Fruit fly (Drosophila melanogaster) whole organism, embryonic: Measurements from ENCODE around the gene Cdc37.
A peak's percentile ranks its signal among the peaks of the same experiment; 100 is the strongest.

Source experiments
- Aef1 ChIP-seq: fragments of 200-800 bp; sonication (Bioruptor generic); IDR thresholded peaks from 3 replicates; pipeline ENCODE4 v1.3.6; 2022; ENCODE audit warnings: missing biosample characterization, missing genetic modification characterization
- Atf6 ChIP-seq: fragments of 200-800 bp; sonication (Bioruptor generic); IDR thresholded peaks from 2 replicates; pipeline ENCODE4 v1.3.6; 2022; ENCODE audit warnings: missing biosample characterization, missing genetic modification characterization
- Awh ChIP-seq: fragments of 200-800 bp; sonication (Bioruptor generic); IDR thresholded peaks from 2 replicates; pipeline ENCODE4, ENCODE4 v1.3.6; 2022; ENCODE audit warnings: missing biosample characterization, missing genetic modification characterization
- Blimp-1 ChIP-seq: fragments of 200-800 bp; sonication (Bioruptor generic); optimal IDR thresholded peaks from 3 replicates; lab custom pipeline; 2018; ENCODE audit warnings: missing biosample characterization, missing genetic modification characterization, mild to moderate bottlenecking, moderate library complexity, missing genetic modification reagents
- BtbVII ChIP-seq: fragments of 200-800 bp; sonication (Bioruptor generic); optimal IDR thresholded peaks from 3 replicates; lab custom pipeline; 2017; ENCODE audit warnings: missing biosample characterization, mild to moderate bottlenecking, missing genetic modification characterization
- Bteb2 ChIP-seq: fragments of 200-800 bp; sonication (Bioruptor generic); optimal IDR thresholded peaks from 2 replicates; lab custom pipeline; 2016; ENCODE audit warnings: missing biosample characterization, missing genetic modification characterization
- CG11247 ChIP-seq: fragments of 200-800 bp; sonication (Bioruptor generic); IDR thresholded peaks from 2 replicates; pipeline ENCODE4 v1.3.6; 2022; ENCODE audit warnings: missing biosample characterization, missing genetic modification characterization
- CG12236 ChIP-seq: fragments of 200-800 bp; sonication (Bioruptor generic); optimal IDR thresholded peaks from 2 replicates; lab custom pipeline; 2016; ENCODE audit warnings: missing biosample characterization, missing genetic modification characterization
- CG12659 ChIP-seq: fragments of 200-800 bp; sonication (Bioruptor generic); optimal IDR thresholded peaks from 3 replicates; lab custom pipeline; 2017; ENCODE audit warnings: mild to moderate bottlenecking, missing biosample characterization, missing genetic modification reagents, missing genetic modification characterization
- CG1529 ChIP-seq: fragments of 200-800 bp; sonication (Bioruptor generic); optimal IDR thresholded peaks from 3 replicates; lab custom pipeline; 2018; ENCODE audit warnings: missing biosample characterization, missing genetic modification characterization
- CG15696 ChIP-seq: fragments of 200-800 bp; sonication (Bioruptor generic); optimal IDR thresholded peaks from 2 replicates; lab custom pipeline; 2019; ENCODE audit warnings: missing biosample characterization, mild to moderate bottlenecking, missing genetic modification characterization, moderate library complexity
- CG16813 ChIP-seq: fragments of 200-800 bp; sonication (Bioruptor generic); IDR thresholded peaks from 3 replicates; pipeline ENCODE4 v1.3.6; 2022; ENCODE audit warnings: missing biosample characterization, missing genetic modification characterization; ENCODE audit not compliant: partially characterized antibody
- CG17802 ChIP-seq: fragments of 200-800 bp; sonication (Bioruptor generic); optimal IDR thresholded peaks from 2 replicates; lab custom pipeline; 2018; ENCODE audit warnings: missing biosample characterization, mild to moderate bottlenecking, missing genetic modification characterization, moderate library complexity
- CG17829 ChIP-seq: fragments of 200-800 bp; optimal IDR thresholded peaks from 2 replicates; lab custom pipeline; 2019; ENCODE audit warnings: missing biosample characterization, mild to moderate bottlenecking, missing genetic modification characterization, moderate library complexity
- CG17912 ChIP-seq: fragments of 200-800 bp; sonication (Bioruptor generic); optimal IDR thresholded peaks from 2 replicates; lab custom pipeline; 2018; ENCODE audit warnings: missing biosample characterization, mild to moderate bottlenecking, missing genetic modification characterization
- CG18476 ChIP-seq: fragments of 200-800 bp; sonication (Bioruptor generic); optimal IDR thresholded peaks from 2 replicates; lab custom pipeline; 2016; ENCODE audit warnings: missing biosample characterization, mild to moderate bottlenecking, missing genetic modification characterization
- CG3407 ChIP-seq: fragments of 200-800 bp; sonication (Bioruptor generic); optimal IDR thresholded peaks from 2 replicates; lab custom pipeline; 2018; ENCODE audit warnings: missing biosample characterization, mild to moderate bottlenecking, missing genetic modification characterization
- CG3838 ChIP-seq: fragments of 200-800 bp; sonication (Bioruptor generic); optimal IDR thresholded peaks from 3 replicates; lab custom pipeline; 2016; ENCODE audit warnings: missing biosample characterization, missing genetic modification characterization
- CG4282 ChIP-seq: fragments of 200-800 bp; sonication (Bioruptor generic); optimal IDR thresholded peaks from 2 replicates; lab custom pipeline; 2016; ENCODE audit warnings: missing biosample characterization, missing genetic modification characterization
- CG4328 ChIP-seq: fragments of 200-800 bp; sonication (Bioruptor generic); optimal IDR thresholded peaks from 3 replicates; lab custom pipeline; 2017; ENCODE audit warnings: missing biosample characterization, missing genetic modification reagents, missing genetic modification characterization
- CG4617 ChIP-seq: fragments of 200-800 bp; sonication (Bioruptor generic); optimal IDR thresholded peaks from 3 replicates; lab custom pipeline; 2016; ENCODE audit warnings: missing biosample characterization, missing genetic modification characterization, borderline replicate concordance
- CG4707 ChIP-seq: fragments of 200-800 bp; sonication (Bioruptor generic); optimal IDR thresholded peaks from 2 replicates; lab custom pipeline; 2018; ENCODE audit warnings: missing biosample characterization, mild to moderate bottlenecking, missing genetic modification characterization, moderate library complexity
- CG9797 ChIP-seq: fragments of 200-800 bp; sonication (Bioruptor generic); optimal IDR thresholded peaks from 3 replicates; lab custom pipeline; 2018; ENCODE audit warnings: missing biosample characterization, mild to moderate bottlenecking, missing genetic modification characterization
- Dfd ChIP-seq, 2 experiments: fragments of >200 bp; optimal IDR thresholded peaks; 2 replicates each; lab custom pipeline; 2017; ENCODE audit warnings: missing biosample characterization in 2 of 2, missing genetic modification characterization in 2 of 2
- Eip74EF ChIP-seq, 2 experiments: fragments of 200-800 bp in 1 of 2; fragments of >200 bp in 1 of 2; sonication (Bioruptor generic) in 1 of 2; optimal IDR thresholded peaks; 2 replicates each; lab custom pipeline; 2017 to 2019; ENCODE audit warnings: missing biosample characterization in 2 of 2, missing genetic modification characterization in 2 of 2, mild to moderate bottlenecking in 1 of 2, moderate library complexity in 1 of 2
- Fer1 ChIP-seq: fragments of 200-800 bp; sonication (Bioruptor generic); optimal IDR thresholded peaks from 2 replicates; lab custom pipeline; 2017; ENCODE audit warnings: missing biosample characterization, mild to moderate bottlenecking, missing genetic modification characterization
- NC2α ChIP-seq: fragments of 200-800 bp; sonication (Bioruptor generic); optimal IDR thresholded peaks from 2 replicates; lab custom pipeline; 2016; ENCODE audit warnings: missing biosample characterization, missing genetic modification characterization
- Ravus ChIP-seq: fragments of 200-800 bp; sonication (Bioruptor generic); IDR thresholded peaks from 2 replicates; pipeline ENCODE4 v1.3.6; 2022; ENCODE audit warnings: missing biosample characterization, missing genetic modification characterization
- Spps ChIP-seq: fragments of 200-800 bp; sonication (Bioruptor generic); optimal IDR thresholded peaks from 2 replicates; lab custom pipeline; 2018; ENCODE audit warnings: missing biosample characterization, mild to moderate bottlenecking, missing genetic modification characterization
- ash1 ChIP-seq: fragments of 200-800 bp; sonication (Bioruptor generic); optimal IDR thresholded peaks from 2 replicates; lab custom pipeline; 2018; ENCODE audit warnings: missing biosample characterization, mild to moderate bottlenecking, missing genetic modification characterization
- az2 ChIP-seq: fragments of 200-800 bp; sonication (Bioruptor generic); optimal IDR thresholded peaks from 3 replicates; lab custom pipeline; 2016; ENCODE audit warnings: missing biosample characterization, missing genetic modification characterization
- bab2 ChIP-seq: fragments of 200-800 bp; sonication (Bioruptor generic); optimal IDR thresholded peaks from 2 replicates; lab custom pipeline; 2016; ENCODE audit warnings: missing biosample characterization, missing genetic modification characterization
- bowl ChIP-seq: fragments of 200-800 bp; sonication (Bioruptor generic); IDR thresholded peaks from 2 replicates; pipeline ENCODE4 v1.3.6; 2022; ENCODE audit warnings: missing biosample characterization, missing genetic modification characterization
- chm ChIP-seq: fragments of 200-800 bp; sonication (Bioruptor generic); IDR thresholded peaks from 2 replicates; pipeline ENCODE4 v1.3.6; 2022; ENCODE audit warnings: missing biosample characterization, missing genetic modification characterization
- ci ChIP-seq: fragments of 200-800 bp; sonication (Bioruptor generic); IDR thresholded peaks from 3 replicates; pipeline ENCODE4 v1.3.6; 2022; ENCODE audit warnings: missing biosample characterization, missing genetic modification characterization
- dm ChIP-seq: fragments of 200-800 bp; sonication (Bioruptor generic); optimal IDR thresholded peaks from 3 replicates; lab custom pipeline; 2016; ENCODE audit warnings: missing biosample characterization, missing genetic modification characterization
- luna ChIP-seq: fragments of 200-800 bp; sonication (Bioruptor generic); optimal IDR thresholded peaks from 2 replicates; lab custom pipeline; 2016; ENCODE audit warnings: missing biosample characterization, missing genetic modification characterization
- nau ChIP-seq: fragments of 200-800 bp; sonication (Bioruptor generic); optimal IDR thresholded peaks from 3 replicates; lab custom pipeline; 2017; ENCODE audit warnings: missing biosample characterization, mild to moderate bottlenecking, missing genetic modification characterization, missing genetic modification reagents
- p53 ChIP-seq: fragments of 200-800 bp; sonication (Bioruptor generic); optimal IDR thresholded peaks from 2 replicates; lab custom pipeline; 2016; ENCODE audit warnings: missing biosample characterization, missing genetic modification characterization
- phol ChIP-seq: fragments of 200-800 bp; sonication (Bioruptor generic); optimal IDR thresholded peaks from 3 replicates; lab custom pipeline; 2018; ENCODE audit warnings: missing biosample characterization, mild to moderate bottlenecking, missing genetic modification characterization, moderate library complexity
- pita ChIP-seq: fragments of 200-800 bp; sonication (Bioruptor generic); optimal IDR thresholded peaks from 2 replicates; lab custom pipeline; 2017; ENCODE audit warnings: missing biosample characterization, mild to moderate bottlenecking, missing genetic modification characterization
- pros ChIP-seq: fragments of 200-800 bp; sonication (Bioruptor generic); optimal IDR thresholded peaks from 3 replicates; lab custom pipeline; 2019; ENCODE audit warnings: missing biosample characterization, mild to moderate bottlenecking, missing genetic modification characterization, moderate library complexity
- run ChIP-seq: fragments of 200-800 bp; sonication (Bioruptor generic); optimal IDR thresholded peaks from 3 replicates; lab custom pipeline; 2018; ENCODE audit warnings: missing biosample characterization, mild to moderate bottlenecking, missing genetic modification characterization
- sug ChIP-seq: fragments of 200-800 bp; optimal IDR thresholded peaks from 2 replicates; lab custom pipeline; 2019; ENCODE audit warnings: missing biosample characterization, mild to moderate bottlenecking, missing genetic modification characterization, moderate library complexity
- tio ChIP-seq: fragments of 200-800 bp; sonication (Bioruptor generic); optimal IDR thresholded peaks from 2 replicates; lab custom pipeline; 2017; ENCODE audit warnings: missing biosample characterization, missing genetic modification characterization, inconsistent platforms
- tll ChIP-seq, 2 experiments: fragments of 200-800 bp in 1 of 2; fragments of >200 bp in 1 of 2; sonication (Bioruptor generic) in 1 of 2; optimal IDR thresholded peaks; 2 replicates each; lab custom pipeline; 2017 to 2019; ENCODE audit warnings: missing biosample characterization in 2 of 2, missing genetic modification characterization in 2 of 2, mild to moderate bottlenecking in 1 of 2, moderate library complexity in 1 of 2
- tna ChIP-seq: fragments of 200-800 bp; sonication (Bioruptor generic); IDR thresholded peaks from 2 replicates; pipeline ENCODE4 v1.3.6; 2022; ENCODE audit warnings: missing biosample characterization, missing genetic modification characterization; ENCODE audit not compliant: partially characterized antibody
- toy ChIP-seq: fragments of 200-800 bp; sonication (Bioruptor generic); IDR thresholded peaks from 2 replicates; pipeline ENCODE4 v1.3.6; 2022; ENCODE audit warnings: missing biosample characterization, missing genetic modification characterization
- wek ChIP-seq: fragments of 200-800 bp; sonication (Bioruptor generic); optimal IDR thresholded peaks from 3 replicates; lab custom pipeline; 2018; ENCODE audit warnings: missing biosample characterization, mild to moderate bottlenecking, missing genetic modification characterization, moderate library complexity

The Cdc37 gene

dm6 chr3L:1794164-1794942 lies 839 bp upstream of the Cdc37 start (continued):
- TF ChIP-seq CG3838 (peak; percentile 60), pros (GFP tag; lab: Kevin White, UChicago) (peak; percentile 67), Dfd (GFP tag; optimal IDR thresholded peaks at IDR 0.05; lab: Kevin White, UChicago) (no peak), NC2α (GFP tag; lab: Kevin White, UChicago) (no peak), Eip74EF (GFP tag; optimal IDR thresholded peaks at IDR 0.05; lab: Kevin White, UChicago) (peak in 1 of 2 experiments; percentile 63), run (tag; lab: Kevin White, UChicago) (no peak), Spps (tag; lab: Kevin White, UChicago) (no peak), tio (GFP tag; lab: Kevin White, UChicago) (no peak), Blimp-1 (no peak), ci (GFP tag; lab: Robert Waterston, UW) (peak; percentile 80), Awh (no peak), CG15696 (no peak), CG1529 (no peak), Aef1 (GFP tag; lab: Robert Waterston, UW) (peak; percentile 64), CG11247 (GFP tag; lab: Robert Waterston, UW) (peak; percentile 34; the same call in 1 of the 2 replicates), bowl (GFP tag; lab: Robert Waterston, UW) (peak; percentile 48; the same call in 1 of the 2 replicates), phol (tag; lab: Kevin White, UChicago) (no peak), CG18476 (peak; percentile 52), chm (GFP tag; lab: Robert Waterston, UW) (peak; percentile 79), toy (GFP tag; lab: Robert Waterston, UW) (no peak), CG9797 (GFP tag; lab: Kevin White, UChicago) (no peak), CG12236 (GFP tag; lab: Kevin White, UChicago) (no peak), Bteb2 (GFP tag; lab: Kevin White, UChicago) (no peak), pita (GFP tag; lab: Kevin White, UChicago) (no peak), wek (GFP tag; lab: Kevin White, UChicago) (peak; percentile 67), CG4282 (no peak), CG17829 (tag; lab: Kevin White, UChicago) (no peak), CG4328 (peak; percentile 20), CG17912 (GFP tag; lab: Kevin White, UChicago) (peak; percentile 82), ash1 (GFP tag; lab: Kevin White, UChicago) (peak; percentile 73), Ravus (GFP tag; lab: Robert Waterston, UW) (no peak), p53 (GFP tag; lab: Kevin White, UChicago) (no peak), sug (tag; lab: Kevin White, UChicago) (peak; percentile 86), nau (GFP tag; lab: Kevin White, UChicago) (no peak), tna (GFP tag; lab: Robert Waterston, UW) (no peak; the same call in 1 of the 2 replicates), tll (GFP tag; optimal IDR thresholded peaks at IDR 0.05; lab: Kevin White, UChicago) (peak in 1 of 2 experiments; percentile 16), CG12659 (GFP tag; lab: Kevin White, UChicago) (no peak), CG16813 (GFP tag; lab: Robert Waterston, UW) (no peak), luna (GFP tag; lab: Kevin White, UChicago) (no peak), az2 (GFP tag; lab: Kevin White, UChicago) (no peak), Atf6 (GFP tag; lab: Robert Waterston, UW) (peak; percentile 41; the same call in 1 of the 2 replicates), CG4707 (GFP tag; lab: Kevin White, UChicago) (no peak), dm (GFP tag; lab: Kevin White, UChicago) (no peak), Fer1 (peak; percentile 57), bab2 (GFP tag; lab: Kevin White, UChicago) (no peak), BtbVII (GFP tag; lab: Kevin White, UChicago) (peak; percentile 79), CG17802 (tag; lab: Kevin White, UChicago) (no peak), CG3407 (GFP tag; lab: Kevin White, UChicago) (no peak), CG4617 (no peak)
